Fruit fly (Drosophila melanogaster) whole organism, embryonic: ENCODE measurements around the gene CG45066.
A peak's percentile ranks its signal among the peaks of the same experiment; 100 is the strongest.

ENCODE experiments used
- ATbp ChIP-seq: fragments of 200-800 bp; sonication (Bioruptor generic); optimal IDR thresholded peaks from 2 replicates; lab custom pipeline; 2017; ENCODE audit warnings: missing biosample characterization, mild to moderate bottlenecking, missing genetic modification characterization, missing genetic modification reagents
- CG10274 ChIP-seq: fragments of 200-800 bp; sonication (Bioruptor generic); optimal IDR thresholded peaks from 3 replicates; lab custom pipeline; 2017; ENCODE audit warnings: missing biosample characterization, mild to moderate bottlenecking, missing genetic modification characterization
- CG10543 ChIP-seq: fragments of 200-800 bp; sonication (Bioruptor generic); optimal IDR thresholded peaks from 3 replicates; lab custom pipeline; 2017; ENCODE audit warnings: missing biosample characterization, mild to moderate bottlenecking, missing genetic modification characterization, moderate library complexity
- CG11398 ChIP-seq: fragments of 200-800 bp; sonication (Bioruptor generic); optimal IDR thresholded peaks from 2 replicates; lab custom pipeline; 2016; ENCODE audit warnings: missing biosample characterization, missing genetic modification characterization
- CG12236 ChIP-seq: fragments of 200-800 bp; sonication (Bioruptor generic); optimal IDR thresholded peaks from 2 replicates; lab custom pipeline; 2016; ENCODE audit warnings: missing biosample characterization, missing genetic modification characterization
- CG12769 ChIP-seq: fragments of 200-800 bp; sonication (Bioruptor generic); optimal IDR thresholded peaks from 2 replicates; lab custom pipeline; 2019; ENCODE audit warnings: missing biosample characterization, mild to moderate bottlenecking, missing genetic modification characterization, moderate library complexity
- CG14667 ChIP-seq: fragments of 200-800 bp; sonication (Bioruptor generic); IDR thresholded peaks from 2 replicates; pipeline ENCODE4 v1.3.6; 2022; ENCODE audit warnings: missing biosample characterization, missing genetic modification characterization
- CG15073 ChIP-seq: fragments of 200-800 bp; sonication (Bioruptor generic); optimal IDR thresholded peaks from 2 replicates; lab custom pipeline; 2016; ENCODE audit warnings: missing biosample characterization, missing genetic modification characterization
- CG1603 ChIP-seq: fragments of 200-800 bp; sonication (Bioruptor generic); optimal IDR thresholded peaks from 2 replicates; lab custom pipeline; 2019; ENCODE audit warnings: missing biosample characterization, mild to moderate bottlenecking, missing genetic modification characterization, moderate library complexity
- CG3281 ChIP-seq: fragments of 200-800 bp; sonication (Bioruptor generic); optimal IDR thresholded peaks from 3 replicates; lab custom pipeline; 2017; ENCODE audit warnings: missing biosample characterization, mild to moderate bottlenecking, missing genetic modification characterization
- CG33213 ChIP-seq: fragments of 200-800 bp; sonication (Bioruptor generic); optimal IDR thresholded peaks from 3 replicates; lab custom pipeline; 2016; ENCODE audit warnings: missing biosample characterization, missing genetic modification characterization
- CG4328 ChIP-seq: fragments of 200-800 bp; sonication (Bioruptor generic); optimal IDR thresholded peaks from 3 replicates; lab custom pipeline; 2017; ENCODE audit warnings: missing biosample characterization, missing genetic modification reagents, missing genetic modification characterization
- CG43689 ChIP-seq: fragments of 200-800 bp; sonication (Bioruptor generic); IDR thresholded peaks from 2 replicates; pipeline ENCODE4 v1.3.6; 2022; ENCODE audit warnings: missing biosample characterization, missing genetic modification characterization
- CG6791 ChIP-seq: fragments of 200-800 bp; sonication (Bioruptor generic); IDR thresholded peaks from 3 replicates; pipeline ENCODE4 v1.3.6; 2022; ENCODE audit warnings: missing biosample characterization, missing genetic modification characterization; ENCODE audit not compliant: partially characterized antibody
- CG7987 ChIP-seq: fragments of 200-800 bp; sonication (Bioruptor generic); optimal IDR thresholded peaks from 2 replicates; lab custom pipeline; 2018; ENCODE audit warnings: missing biosample characterization, mild to moderate bottlenecking, missing genetic modification characterization, moderate library complexity
- CG8478 ChIP-seq: fragments of >200 bp; optimal IDR thresholded peaks from 2 replicates; lab custom pipeline; 2018
- Chrac-16 ChIP-seq: fragments of 200-800 bp; sonication (Bioruptor generic); optimal IDR thresholded peaks from 3 replicates; lab custom pipeline; 2016; ENCODE audit warnings: missing biosample characterization, missing genetic modification characterization
- Deaf1 ChIP-seq: fragments of 200-800 bp; optimal IDR thresholded peaks from 3 replicates; lab custom pipeline; 2019; ENCODE audit warnings: missing biosample characterization, mild to moderate bottlenecking, missing genetic modification characterization, moderate library complexity
- Kr ChIP-seq: fragments of 200-800 bp; sonication (Bioruptor generic); optimal IDR thresholded peaks from 2 replicates; lab custom pipeline; 2017; ENCODE audit warnings: missing biosample characterization, mild to moderate bottlenecking, missing genetic modification characterization
- MTF-1 ChIP-seq: fragments of 200-800 bp; sonication (Bioruptor generic); optimal IDR thresholded peaks from 2 replicates; lab custom pipeline; 2018; ENCODE audit warnings: missing biosample characterization, mild to moderate bottlenecking, missing genetic modification characterization, borderline replicate concordance
- Med ChIP-seq: fragments of 200-800 bp; sonication (Bioruptor generic); peaks from one replicate; lab custom pipeline; 2016; ENCODE audit warnings: missing biosample characterization, missing genetic modification characterization, mild to moderate bottlenecking, inconsistent platforms, moderate library complexity
- Pdp1 ChIP-seq, 2 experiments: fragments of 200-800 bp; sonication (Bioruptor generic); optimal IDR thresholded peaks; 3 replicates each; lab custom pipeline; 2016; ENCODE audit warnings: missing biosample characterization in 2 of 2, missing genetic modification characterization in 2 of 2, mild to moderate bottlenecking in 1 of 2, moderate library complexity in 1 of 2
- Rfx ChIP-seq: fragments of 200-800 bp; sonication (Bioruptor generic); IDR thresholded peaks from 2 replicates; pipeline ENCODE4 v1.3.6; 2022; ENCODE audit warnings: missing biosample characterization, missing genetic modification characterization
- Sin3A ChIP-seq: fragments of >200 bp; optimal IDR thresholded peaks from 2 replicates; lab custom pipeline; 2018
- Sox102F ChIP-seq: fragments of 200-800 bp; sonication (Bioruptor generic); optimal IDR thresholded peaks from 2 replicates; lab custom pipeline; 2018; ENCODE audit warnings: missing biosample characterization, mild to moderate bottlenecking, missing genetic modification characterization, moderate library complexity
- ab ChIP-seq: fragments of 200-800 bp; sonication (Bioruptor generic); optimal IDR thresholded peaks from 2 replicates; lab custom pipeline; 2016; ENCODE audit warnings: missing biosample characterization, missing genetic modification characterization
- cg ChIP-seq: fragments of 200-800 bp; sonication (Bioruptor generic); optimal IDR thresholded peaks from 3 replicates; lab custom pipeline; 2019; ENCODE audit warnings: missing biosample characterization, mild to moderate bottlenecking, missing genetic modification characterization, moderate library complexity
- chinmo ChIP-seq: fragments of 200-800 bp; sonication (Bioruptor generic); IDR thresholded peaks from 4 replicates; pipeline ENCODE4 v1.3.6; 2022; ENCODE audit warnings: missing biosample characterization, missing genetic modification characterization; ENCODE audit not compliant: partially characterized antibody
- ci ChIP-seq: fragments of 200-800 bp; sonication (Bioruptor generic); IDR thresholded peaks from 3 replicates; pipeline ENCODE4 v1.3.6; 2022; ENCODE audit warnings: missing biosample characterization, missing genetic modification characterization
- crol ChIP-seq: fragments of 200-800 bp; sonication (Bioruptor generic); IDR thresholded peaks from 2 replicates; pipeline ENCODE4 v1.3.6; 2022; ENCODE audit warnings: missing biosample characterization, missing genetic modification characterization
- fru ChIP-seq: fragments of >200 bp; optimal IDR thresholded peaks from 2 replicates; lab custom pipeline; 2017
- gcm ChIP-seq: fragments of 200-800 bp; sonication (Bioruptor generic); optimal IDR thresholded peaks from 2 replicates; lab custom pipeline; 2019; ENCODE audit warnings: missing biosample characterization, mild to moderate bottlenecking, missing genetic modification characterization, moderate library complexity
- gsb ChIP-seq: fragments of 200-800 bp; sonication (Bioruptor generic); IDR thresholded peaks from 2 replicates; pipeline ENCODE4 v1.3.6; 2022; ENCODE audit warnings: missing biosample characterization, missing genetic modification characterization
- hkb ChIP-seq, 2 experiments: fragments of 200-800 bp in 1 of 2; fragments of >200 bp in 1 of 2; sonication (Bioruptor generic) in 1 of 2; IDR thresholded peaks in 1 of 2; optimal IDR thresholded peaks in 1 of 2; 2 replicates each; pipeline versions ENCODE4 v1.3.6 to Lab custom; 2017 to 2022; ENCODE audit warnings: missing biosample characterization in 1 of 2, missing genetic modification characterization in 1 of 2
- jumu ChIP-seq: fragments of 200-800 bp; sonication (Bioruptor generic); optimal IDR thresholded peaks from 3 replicates; lab custom pipeline; 2016; ENCODE audit warnings: missing biosample characterization, missing genetic modification characterization
- kni ChIP-seq: fragments of 200-800 bp; sonication (Bioruptor generic); optimal IDR thresholded peaks from 3 replicates; lab custom pipeline; 2017; ENCODE audit warnings: mild to moderate bottlenecking, missing biosample characterization, missing genetic modification reagents, missing genetic modification characterization
- pzg ChIP-seq: fragments of 200-800 bp; sonication (Bioruptor generic); optimal IDR thresholded peaks from 3 replicates; lab custom pipeline; 2018; ENCODE audit warnings: missing biosample characterization, mild to moderate bottlenecking, missing genetic modification characterization, moderate library complexity
- sd ChIP-seq: fragments of 200-800 bp; sonication (Bioruptor generic); optimal IDR thresholded peaks from 3 replicates; lab custom pipeline; 2018; ENCODE audit warnings: missing biosample characterization, mild to moderate bottlenecking, missing genetic modification characterization, moderate library complexity
- sens ChIP-seq: fragments of 200-800 bp; sonication (Bioruptor generic); peaks from one replicate; lab custom pipeline; 2016; ENCODE audit warnings: missing biosample characterization, missing genetic modification characterization
- sna ChIP-seq: fragments of 200-800 bp; sonication (Bioruptor generic); IDR thresholded peaks from 2 replicates; pipeline ENCODE4 v1.3.6; 2022; ENCODE audit warnings: missing biosample characterization, missing genetic modification characterization; ENCODE audit not compliant: partially characterized antibody
- sr ChIP-seq: fragments of 200-800 bp; sonication (Bioruptor generic); IDR thresholded peaks from 3 replicates; pipeline ENCODE4 v1.3.6; 2022; ENCODE audit warnings: missing biosample characterization, missing genetic modification characterization
- stc ChIP-seq: fragments of 200-800 bp; sonication (Bioruptor generic); IDR thresholded peaks from 2 replicates; pipeline ENCODE4 v1.3.6; 2022; ENCODE audit warnings: missing biosample characterization, missing genetic modification characterization
- tup ChIP-seq: fragments of 200-800 bp; sonication (Bioruptor generic); optimal IDR thresholded peaks from 2 replicates; lab custom pipeline; 2016; ENCODE audit warnings: missing biosample characterization, mild to moderate bottlenecking, missing genetic modification characterization, moderate library complexity
- yki ChIP-seq: fragments of >200 bp; optimal IDR thresholded peaks from 3 replicates; lab custom pipeline; 2018
- z ChIP-seq: fragments of 200-800 bp; sonication (Bioruptor generic); IDR thresholded peaks from 3 replicates; pipeline ENCODE4 v1.3.6; 2022; ENCODE audit warnings: missing biosample characterization, missing genetic modification characterization
- zen ChIP-seq: fragments of 200-800 bp; sonication (Bioruptor generic); optimal IDR thresholded peaks from 3 replicates; lab custom pipeline; 2018; ENCODE audit warnings: missing biosample characterization, mild to moderate bottlenecking, missing genetic modification characterization, moderate library complexity
- zfh2 ChIP-seq: fragments of 200-800 bp; sonication (Bioruptor generic); optimal IDR thresholded peaks from 2 replicates; lab custom pipeline; 2016; ENCODE audit warnings: missing biosample characterization, missing genetic modification characterization

The CG45066 gene

DNA sequence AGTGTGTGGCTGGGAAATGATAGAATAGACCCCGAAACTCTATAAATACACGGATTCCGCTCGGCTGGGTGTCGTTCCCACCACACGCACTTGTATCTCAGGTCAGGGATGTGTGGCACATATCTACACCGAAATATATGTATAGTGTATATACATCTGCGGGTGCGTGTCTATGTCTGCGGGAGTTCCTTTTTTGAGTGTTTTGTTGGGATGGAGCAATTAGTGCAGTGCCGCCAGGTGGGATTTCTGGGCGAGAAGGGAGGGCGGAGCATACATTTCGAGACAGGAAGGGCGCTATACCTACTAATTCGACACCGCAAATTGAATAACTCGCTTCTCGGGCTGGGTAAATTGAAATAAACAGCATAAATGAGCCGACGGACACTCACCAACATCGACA is 15.5 kb upstream of the CG45066 start:
- TF ChIP-seq zen (tag; lab: Kevin White, UChicago): peak; percentile 35
- TF ChIP-seq z (GFP tag; lab: Robert Waterston, UW): 0 out of 3 replicates have a peak, but pooled peaks have one; percentile 41
- TF ChIP-seq CG15073: no peak
- peak; percentile 19; the same call in 1 of the 2 replicates for TF ChIP-seq crol (GFP tag; lab: Robert Waterston, UW)
- peak; percentile 53 for TF ChIP-seq gcm (GFP tag; lab: Kevin White, UChicago)
- no peak for TF ChIP-seq hkb (optimal IDR thresholded peaks at IDR 0.05; lab: Kevin White, UChicago)
- no peak for TF ChIP-seq hkb (GFP tag; IDR thresholded peaks at IDR 0.05; lab: Robert Waterston, UW)
- 0 out of 2 replicates have a peak, but pooled peaks have one; percentile 26 for TF ChIP-seq stc (GFP tag; lab: Robert Waterston, UW)
- TF ChIP-seq CG14667: no peak
- TF ChIP-seq Med: peak; percentile 72
- no peak for TF ChIP-seq Sin3A (lab: Kevin White, UChicago)
- TF ChIP-seq cg (GFP tag; lab: Kevin White, UChicago): peak; percentile 1
- TF ChIP-seq, all 482 proteins: peak for 7

DNA sequence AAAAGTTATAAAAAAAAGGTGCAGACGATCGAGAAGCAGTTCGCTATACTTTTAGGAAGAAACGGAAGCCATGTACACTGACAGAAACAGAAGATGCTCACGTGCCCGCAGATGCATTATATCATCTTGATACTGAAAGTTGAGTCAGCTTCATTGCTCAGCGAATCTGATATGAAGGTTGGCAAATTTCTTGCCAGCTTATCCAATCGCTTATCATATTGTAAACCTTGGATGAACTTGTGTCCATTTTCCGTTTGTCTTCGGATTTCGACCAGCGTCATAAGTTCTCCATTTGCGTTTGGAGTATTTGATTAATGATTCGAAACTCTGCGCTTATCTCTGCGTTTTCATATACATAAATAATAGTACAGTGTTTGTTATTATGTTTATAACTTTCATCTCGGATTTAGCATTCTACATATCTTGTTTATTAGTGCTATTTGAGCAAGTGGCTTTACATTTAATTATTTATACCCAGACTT is 14.7 kb upstream of the CG45066 start:
- TF ChIP-seq CG33213 (GFP tag; lab: Kevin White, UChicago): no peak
- TF ChIP-seq Chrac-16 (GFP tag; lab: Kevin White, UChicago): no peak
- no peak for TF ChIP-seq jumu
- TF ChIP-seq CG10543 (GFP tag; lab: Kevin White, UChicago): no peak
- TF ChIP-seq ab (GFP tag; lab: Kevin White, UChicago): no peak
- peak in 1 of 2 experiments; percentile 39 for TF ChIP-seq Pdp1 (GFP tag; optimal IDR thresholded peaks at IDR 0.05; lab: Kevin White, UChicago)
- TF ChIP-seq CG8478 (lab: Kevin White, UChicago): no peak
- peak; percentile 61 for TF ChIP-seq Med
- TF ChIP-seq CG11398 (GFP tag; lab: Kevin White, UChicago): no peak
- TF ChIP-seq sens (GFP tag; lab: Kevin White, UChicago): peak; percentile 47
- TF ChIP-seq zfh2: no peak
- no peak for TF ChIP-seq CG10274 (GFP tag; lab: Kevin White, UChicago)
- no peak for TF ChIP-seq CG1603 (tag; lab: Kevin White, UChicago)
- TF ChIP-seq CG43689 (GFP tag; lab: Robert Waterston, UW): no peak
- TF ChIP-seq tup (GFP tag; lab: Kevin White, UChicago): no peak
- peak; percentile 3 for TF ChIP-seq Sox102F (GFP tag; lab: Kevin White, UChicago)
- TF ChIP-seq CG12236 (GFP tag; lab: Kevin White, UChicago): no peak
- TF ChIP-seq CG4328: no peak
- TF ChIP-seq pzg (GFP tag; lab: Kevin White, UChicago): no peak
- no peak for TF ChIP-seq CG3281 (GFP tag; lab: Kevin White, UChicago)
- TF ChIP-seq CG6791 (GFP tag; lab: Robert Waterston, UW): no peak

DNA sequence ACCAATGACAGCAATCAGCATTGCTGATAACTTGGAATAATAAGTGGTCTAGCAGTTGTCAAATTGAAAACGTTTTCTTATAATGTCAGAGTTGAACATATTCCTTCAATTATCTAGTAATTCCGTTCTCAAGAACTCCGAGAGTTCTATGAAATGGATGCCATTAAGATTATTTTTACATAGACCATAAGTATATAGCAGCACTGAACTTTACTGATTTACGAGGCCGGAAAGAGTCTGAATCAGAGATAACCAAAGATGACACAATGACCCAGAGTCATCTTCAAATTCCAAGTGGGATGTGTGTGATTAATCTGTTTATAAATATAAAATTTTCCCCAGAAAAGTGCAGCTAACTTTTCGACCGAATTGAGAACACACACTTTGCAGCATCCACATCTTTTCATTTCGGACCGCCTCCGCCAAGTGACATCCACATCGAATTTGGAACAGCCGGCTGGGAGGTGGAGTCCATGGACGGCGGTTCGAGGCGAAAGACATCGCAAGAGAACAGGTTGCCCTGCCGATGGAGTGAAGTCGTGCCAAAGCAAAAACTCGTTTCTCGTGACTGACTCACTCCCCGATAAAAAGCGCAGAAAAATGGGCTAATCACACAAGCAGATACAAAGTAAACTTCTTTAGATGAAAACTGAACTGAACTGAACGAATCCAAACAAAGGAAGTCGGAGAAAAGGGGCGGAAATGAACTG is 14.1 kb upstream of the CG45066 start:
- no peak for TF ChIP-seq hkb (optimal IDR thresholded peaks at IDR 0.05; lab: Kevin White, UChicago)
- 0 out of 2 replicates have a peak, but pooled peaks have one; percentile 15 for TF ChIP-seq hkb (GFP tag; IDR thresholded peaks at IDR 0.05; lab: Robert Waterston, UW)
- TF ChIP-seq fru (lab: Kevin White, UChicago): no peak
- no peak for TF ChIP-seq ci (GFP tag; lab: Robert Waterston, UW)
- no peak for TF ChIP-seq CG7987 (GFP tag; lab: Kevin White, UChicago)
- peak; percentile 19 for TF ChIP-seq sd (tag; lab: Kevin White, UChicago)
- peak; percentile 5 for TF ChIP-seq ATbp (GFP tag; lab: Kevin White, UChicago)
- peak; percentile 83; the same call in 2 of the 4 replicates for TF ChIP-seq chinmo (GFP tag; lab: Robert Waterston, UW)
- TF ChIP-seq Rfx: 0 out of 2 replicates have a peak, but pooled peaks have one; percentile 19
- TF ChIP-seq Kr (GFP tag; lab: Kevin White, UChicago): no peak
- no peak for TF ChIP-seq Deaf1 (tag; lab: Kevin White, UChicago)
- TF ChIP-seq gsb (GFP tag; lab: Robert Waterston, UW): no peak
- TF ChIP-seq yki (lab: Kevin White, UChicago): no peak
- TF ChIP-seq sna (GFP tag; lab: Robert Waterston, UW): 0 out of 2 replicates have a peak, but pooled peaks have one; percentile 18
- peak; percentile 54 for TF ChIP-seq CG12769 (tag; lab: Kevin White, UChicago)
- no peak for TF ChIP-seq MTF-1 (GFP tag; lab: Kevin White, UChicago)
- peak; percentile 3 for TF ChIP-seq kni (GFP tag; lab: Kevin White, UChicago)
- 0 out of 3 replicates have a peak, but pooled peaks have one; percentile 32 for TF ChIP-seq sr (GFP tag; lab: Robert Waterston, UW)
